Fruit fly (Drosophila melanogaster) whole organism, embryonic: ENCODE measurements around the gene CG43116.

Source experiments
- ATbp ChIP-seq: fragments of 200-800 bp; sonication (Bioruptor generic); optimal IDR thresholded peaks from 2 replicates; lab custom pipeline; 2017; ENCODE audit warnings: missing biosample characterization, mild to moderate bottlenecking, missing genetic modification characterization, missing genetic modification reagents
- Adf1 ChIP-seq: fragments of 200-800 bp; sonication (Bioruptor generic); IDR thresholded peaks from 2 replicates; pipeline ENCODE4 v1.3.6; 2022; ENCODE audit warnings: missing biosample characterization, missing genetic modification characterization
- CG12942 ChIP-seq: fragments of 200-800 bp; sonication (Bioruptor generic); optimal IDR thresholded peaks from 3 replicates; lab custom pipeline; 2016; ENCODE audit warnings: missing biosample characterization, missing genetic modification characterization
- CG13424 ChIP-seq: fragments of 200-800 bp; sonication (Bioruptor generic); optimal IDR thresholded peaks from 2 replicates; lab custom pipeline; 2019; ENCODE audit warnings: missing biosample characterization, mild to moderate bottlenecking, missing genetic modification characterization, moderate library complexity
- CG13894 ChIP-seq: fragments of 200-800 bp; sonication (Bioruptor generic); optimal IDR thresholded peaks from 3 replicates; lab custom pipeline; 2018; ENCODE audit warnings: missing biosample characterization, mild to moderate bottlenecking, missing genetic modification characterization, moderate library complexity
- CG14014 ChIP-seq: fragments of 200-800 bp; sonication (Bioruptor generic); IDR thresholded peaks from 2 replicates; pipeline ENCODE4 v1.3.6; 2022; ENCODE audit warnings: missing biosample characterization, missing genetic modification characterization
- CG14965 ChIP-seq: fragments of 200-800 bp; sonication (Bioruptor generic); optimal IDR thresholded peaks from 2 replicates; lab custom pipeline; 2016; ENCODE audit warnings: missing biosample characterization, missing genetic modification characterization, borderline replicate concordance
- CG15011 ChIP-seq: fragments of 200-800 bp; sonication (Bioruptor generic); optimal IDR thresholded peaks from 3 replicates; lab custom pipeline; 2018; ENCODE audit warnings: missing biosample characterization, mild to moderate bottlenecking, missing genetic modification characterization
- CG15073 ChIP-seq: fragments of 200-800 bp; sonication (Bioruptor generic); optimal IDR thresholded peaks from 2 replicates; lab custom pipeline; 2016; ENCODE audit warnings: missing biosample characterization, missing genetic modification characterization
- CG16813 ChIP-seq: fragments of 200-800 bp; sonication (Bioruptor generic); IDR thresholded peaks from 3 replicates; pipeline ENCODE4 v1.3.6; 2022; ENCODE audit warnings: missing biosample characterization, missing genetic modification characterization; ENCODE audit not compliant: partially characterized antibody
- CG17328 ChIP-seq: fragments of 200-800 bp; sonication (Bioruptor generic); IDR thresholded peaks from 2 replicates; pipeline ENCODE4 v1.3.6; 2022; ENCODE audit warnings: missing biosample characterization, missing genetic modification characterization
- CG17829 ChIP-seq: fragments of 200-800 bp; optimal IDR thresholded peaks from 2 replicates; lab custom pipeline; 2019; ENCODE audit warnings: missing biosample characterization, mild to moderate bottlenecking, missing genetic modification characterization, moderate library complexity
- CG18619 ChIP-seq: fragments of 200-800 bp; sonication (Bioruptor generic); optimal IDR thresholded peaks from 3 replicates; lab custom pipeline; 2017; ENCODE audit warnings: missing biosample characterization, mild to moderate bottlenecking, missing genetic modification characterization
- CG2120 ChIP-seq: fragments of 200-800 bp; sonication (Bioruptor generic); optimal IDR thresholded peaks from 3 replicates; lab custom pipeline; 2016; ENCODE audit warnings: missing biosample characterization, missing genetic modification characterization
- CG2875 ChIP-seq: fragments of 200-800 bp; sonication (Bioruptor generic); optimal IDR thresholded peaks from 2 replicates; lab custom pipeline; 2017; ENCODE audit warnings: missing biosample characterization, mild to moderate bottlenecking, missing genetic modification characterization, missing genetic modification reagents
- CG30431 ChIP-seq: fragments of 200-800 bp; sonication (Bioruptor generic); optimal IDR thresholded peaks from 2 replicates; lab custom pipeline; 2017; ENCODE audit warnings: missing biosample characterization, missing genetic modification characterization
- CG42726 ChIP-seq: fragments of 200-800 bp; sonication (Bioruptor generic); IDR thresholded peaks from 2 replicates; pipeline ENCODE4 v1.3.6; 2022; ENCODE audit warnings: missing biosample characterization, missing genetic modification characterization; ENCODE audit not compliant: partially characterized antibody
- CG5245 ChIP-seq: fragments of 200-800 bp; sonication (Bioruptor generic); optimal IDR thresholded peaks from 3 replicates; lab custom pipeline; 2016; ENCODE audit warnings: missing biosample characterization, missing genetic modification characterization
- CG7963 ChIP-seq: fragments of 200-800 bp; sonication (Bioruptor generic); IDR thresholded peaks from 3 replicates; pipeline ENCODE4 v1.3.6; 2022; ENCODE audit warnings: missing biosample characterization, missing genetic modification characterization; ENCODE audit not compliant: partially characterized antibody
- CG8089 ChIP-seq: fragments of 200-800 bp; sonication (Bioruptor generic); optimal IDR thresholded peaks from 3 replicates; lab custom pipeline; 2016; ENCODE audit warnings: missing biosample characterization, missing genetic modification characterization
- CG9215 ChIP-seq: fragments of 200-800 bp; sonication (Bioruptor generic); IDR thresholded peaks from 2 replicates; pipeline ENCODE4 v1.3.6; 2022; ENCODE audit warnings: missing biosample characterization, missing genetic modification characterization
- CG9437 ChIP-seq: fragments of 200-800 bp; sonication (Bioruptor generic); optimal IDR thresholded peaks from 2 replicates; lab custom pipeline; 2018; ENCODE audit warnings: missing biosample characterization, mild to moderate bottlenecking, missing genetic modification characterization
- CTCF ChIP-seq: fragments of 200-800 bp; sonication (Bioruptor generic); optimal IDR thresholded peaks from 2 replicates; lab custom pipeline; 2017; ENCODE audit warnings: missing biosample characterization, mild to moderate bottlenecking, missing genetic modification characterization, moderate library complexity
- Dad ChIP-seq: fragments of 200-800 bp; sonication (Bioruptor generic); optimal IDR thresholded peaks from 3 replicates; lab custom pipeline; 2016; ENCODE audit warnings: missing biosample characterization, missing genetic modification characterization
- Dek ChIP-seq: fragments of 200-800 bp; sonication (Bioruptor generic); optimal IDR thresholded peaks from 3 replicates; lab custom pipeline; 2019; ENCODE audit warnings: missing biosample characterization, mild to moderate bottlenecking, missing genetic modification characterization, moderate library complexity
- Dfd ChIP-seq, 2 experiments: fragments of >200 bp; optimal IDR thresholded peaks; 2 replicates each; lab custom pipeline; 2017; ENCODE audit warnings: missing biosample characterization in 2 of 2, missing genetic modification characterization in 2 of 2
- Ets65A ChIP-seq: fragments of 200-800 bp; sonication (Bioruptor generic); peaks from one replicate; lab custom pipeline; 2016; ENCODE audit warnings: missing biosample characterization, missing genetic modification characterization
- Ets97D ChIP-seq: fragments of 200-800 bp; sonication (Bioruptor generic); optimal IDR thresholded peaks from 3 replicates; lab custom pipeline; 2016; ENCODE audit warnings: missing biosample characterization, missing genetic modification characterization
- GATAe ChIP-seq: fragments of 200-800 bp; sonication (Bioruptor generic); conservative IDR thresholded peaks from 2 replicates; pipeline ENCODE4 v1.3.6; 2022; ENCODE audit warnings: missing biosample characterization, missing genetic modification characterization
- Lim3 ChIP-seq: fragments of 200-800 bp; sonication (Bioruptor generic); IDR thresholded peaks from 2 replicates; pipeline ENCODE4 v1.3.6; 2022; ENCODE audit warnings: missing biosample characterization, missing genetic modification characterization
- Max ChIP-seq: fragments of 200-800 bp; sonication (Bioruptor generic); optimal IDR thresholded peaks from 2 replicates; lab custom pipeline; 2016; ENCODE audit warnings: missing biosample characterization, mild to moderate bottlenecking, missing genetic modification characterization
- Rfx ChIP-seq: fragments of 200-800 bp; sonication (Bioruptor generic); IDR thresholded peaks from 2 replicates; pipeline ENCODE4 v1.3.6; 2022; ENCODE audit warnings: missing biosample characterization, missing genetic modification characterization
- Six4 ChIP-seq: fragments of 200-800 bp; sonication (Bioruptor generic); optimal IDR thresholded peaks from 2 replicates; lab custom pipeline; 2016; ENCODE audit warnings: missing biosample characterization, missing genetic modification characterization
- Ssrp ChIP-seq: fragments of 200-800 bp; sonication (Bioruptor generic); optimal IDR thresholded peaks from 2 replicates; lab custom pipeline; 2018; ENCODE audit warnings: missing biosample characterization, mild to moderate bottlenecking, missing genetic modification characterization, moderate library complexity
- Tbp ChIP-seq: fragments of >200 bp; optimal IDR thresholded peaks from 2 replicates; lab custom pipeline; 2018; ENCODE audit warnings: missing biosample characterization, missing genetic modification characterization
- amos ChIP-seq: fragments of 200-800 bp; sonication (Bioruptor generic); IDR thresholded peaks from 2 replicates; pipeline ENCODE4 v1.3.6; 2022; ENCODE audit warnings: missing biosample characterization, missing genetic modification characterization; ENCODE audit not compliant: partially characterized antibody
- ap ChIP-seq: fragments of 200-800 bp; sonication (Bioruptor generic); IDR thresholded peaks from 2 replicates; pipeline ENCODE4 v1.3.6; 2022; ENCODE audit warnings: missing biosample characterization, missing genetic modification characterization
- bigmax ChIP-seq: fragments of 200-800 bp; sonication (Bioruptor generic); optimal IDR thresholded peaks from 2 replicates; lab custom pipeline; 2018; ENCODE audit warnings: missing biosample characterization, mild to moderate bottlenecking, missing genetic modification characterization
- chn ChIP-seq: fragments of 200-800 bp; sonication (Bioruptor generic); optimal IDR thresholded peaks from 2 replicates; lab custom pipeline; 2016; ENCODE audit warnings: missing biosample characterization, missing genetic modification characterization
- emc ChIP-seq: fragments of 200-800 bp; sonication (Bioruptor generic); optimal IDR thresholded peaks from 2 replicates; lab custom pipeline; 2016; ENCODE audit warnings: missing biosample characterization, missing genetic modification characterization
- esg ChIP-seq: fragments of 200-800 bp; sonication (Bioruptor generic); conservative IDR thresholded peaks from 2 replicates; pipeline ENCODE4 v1.3.6; 2022; ENCODE audit warnings: missing biosample characterization, missing genetic modification characterization
- gro ChIP-seq: fragments of 200-800 bp; sonication (Bioruptor generic); optimal IDR thresholded peaks from 2 replicates; lab custom pipeline; 2016; ENCODE audit warnings: missing biosample characterization, missing genetic modification characterization
- gt ChIP-seq: fragments of 200-800 bp; sonication (Bioruptor generic); IDR thresholded peaks from 2 replicates; pipeline ENCODE4 v1.3.6; 2022; ENCODE audit warnings: missing biosample characterization, missing genetic modification characterization
- her ChIP-seq: fragments of 200-800 bp; sonication (Bioruptor generic); optimal IDR thresholded peaks from 2 replicates; lab custom pipeline; 2016; ENCODE audit warnings: missing biosample characterization, missing genetic modification characterization
- hkb ChIP-seq, 2 experiments: fragments of 200-800 bp in 1 of 2; fragments of >200 bp in 1 of 2; sonication (Bioruptor generic) in 1 of 2; IDR thresholded peaks in 1 of 2; optimal IDR thresholded peaks in 1 of 2; 2 replicates each; pipeline versions ENCODE4 v1.3.6 to Lab custom; 2017 to 2022; ENCODE audit warnings: missing biosample characterization in 1 of 2, missing genetic modification characterization in 1 of 2
- luna ChIP-seq: fragments of 200-800 bp; sonication (Bioruptor generic); optimal IDR thresholded peaks from 2 replicates; lab custom pipeline; 2016; ENCODE audit warnings: missing biosample characterization, missing genetic modification characterization
- otp ChIP-seq: fragments of 200-800 bp; sonication (Bioruptor generic); IDR thresholded peaks from 3 replicates; pipeline ENCODE4, ENCODE4 v1.3.6; 2022; ENCODE audit warnings: missing biosample characterization, missing genetic modification characterization
- rib ChIP-seq: fragments of 200-800 bp; sonication (Bioruptor generic); IDR thresholded peaks from 2 replicates; pipeline ENCODE4 v1.3.6; 2022; ENCODE audit warnings: missing biosample characterization, missing genetic modification characterization
- sima ChIP-seq: fragments of 200-800 bp; sonication (Bioruptor generic); optimal IDR thresholded peaks from 2 replicates; lab custom pipeline; 2016; ENCODE audit warnings: missing biosample characterization, missing genetic modification characterization
- twi ChIP-seq: fragments of 200-800 bp; optimal IDR thresholded peaks from 2 replicates; lab custom pipeline; 2019; ENCODE audit warnings: missing biosample characterization, mild to moderate bottlenecking, missing genetic modification characterization, moderate library complexity

Gene CG43116

dm6 chr3R:26041417-26042101 lies 44.8 kb upstream of the CG43116 start, which contains the start of gene gro (continued):
- TF ChIP-seq CG30431 (peak; percentile 54), ATbp (no peak), CG14014 (GFP tag; lab: Robert Waterston, UW) (peak; percentile 50), gro (GFP tag; lab: Kevin White, UChicago) (peak; percentile 95), CG2120 (GFP tag; lab: Kevin White, UChicago) (peak; percentile 85), gt (peak; percentile 47; the same call in 1 of the 2 replicates), her (GFP tag; lab: Kevin White, UChicago) (peak; percentile 56), Adf1 (GFP tag; lab: Robert Waterston, UW) (peak; percentile 5; the same call in 1 of the 2 replicates), luna (peak; percentile 64), twi (peak; percentile 24), Six4 (GFP tag; lab: Kevin White, UChicago) (peak; percentile 52), CG15011 (GFP tag; lab: Kevin White, UChicago) (no peak), CG2875 (GFP tag; lab: Kevin White, UChicago) (peak; percentile 6), emc (GFP tag; lab: Kevin White, UChicago) (peak; percentile 64), chn (peak; percentile 78), CTCF (GFP tag; lab: Kevin White, UChicago) (peak; percentile 21), esg (GFP tag; lab: Robert Waterston, UW) (peak; percentile 52; the same call in 1 of the 2 replicates), sima (GFP tag; lab: Kevin White, UChicago) (no peak), CG14965 (GFP tag; lab: Kevin White, UChicago) (no peak), Max (peak; percentile 74), otp (GFP tag; lab: Robert Waterston, UW) (peak; percentile 59; the same call in 1 of the 3 replicates), Dad (peak; percentile 66), Rfx (GFP tag; lab: Robert Waterston, UW) (peak; percentile 87), CG42726 (GFP tag; lab: Robert Waterston, UW) (peak; percentile 60), Lim3 (no peak), CG8089 (GFP tag; lab: Kevin White, UChicago) (peak; percentile 21), CG7963 (GFP tag; lab: Robert Waterston, UW) (peak; percentile 82), CG9215 (GFP tag; lab: Robert Waterston, UW) (peak; percentile 63), Tbp (GFP tag; lab: Kevin White, UChicago) (no peak), bigmax (GFP tag; lab: Kevin White, UChicago) (no peak), GATAe (GFP tag; lab: Robert Waterston, UW) (no peak), CG5245 (GFP tag; lab: Kevin White, UChicago) (peak; percentile 42), hkb (optimal IDR thresholded peaks at IDR 0.05; lab: Kevin White, UChicago) (no peak), hkb (GFP tag; IDR thresholded peaks at IDR 0.05; lab: Robert Waterston, UW) (peak; percentile 75), Dfd (GFP tag; optimal IDR thresholded peaks at IDR 0.05; lab: Kevin White, UChicago) (no peak), CG13424 (tag; lab: Kevin White, UChicago) (peak; percentile 65), CG17829 (tag; lab: Kevin White, UChicago) (peak; percentile 69), rib (peak; percentile 79), CG17328 (GFP tag; lab: Robert Waterston, UW) (peak; percentile 51), CG9437 (peak; percentile 85), CG12942 (GFP tag; lab: Kevin White, UChicago) (peak; percentile 65), CG13894 (tag; lab: Kevin White, UChicago) (peak; percentile 72), Ets65A (GFP tag; lab: Kevin White, UChicago) (peak; percentile 97), Dek (tag; lab: Kevin White, UChicago) (peak; percentile 47), Ets97D (GFP tag; lab: Kevin White, UChicago) (peak; percentile 97), CG18619 (GFP tag; lab: Kevin White, UChicago) (peak; percentile 26), CG16813 (GFP tag; lab: Robert Waterston, UW) (peak; percentile 78), amos (GFP tag; lab: Robert Waterston, UW) (peak; percentile 80), CG15073 (no peak), ap (GFP tag; lab: Robert Waterston, UW) (peak; percentile 49; the same call in 1 of the 2 replicates), Ssrp (tag; lab: Kevin White, UChicago) (peak; percentile 63)
